Fruit fly (Drosophila melanogaster) whole organism, embryonic: ENCODE measurements around the gene CG17996.

Experiments
- Atf3 ChIP-seq: fragments of 200-800 bp; sonication (Bioruptor generic); optimal IDR thresholded peaks from 3 replicates; lab custom pipeline; 2016; ENCODE audit warnings: missing biosample characterization, missing genetic modification characterization
- BEAF-32 ChIP-seq: fragments of 200-800 bp; sonication (Bioruptor generic); optimal IDR thresholded peaks from 3 replicates; lab custom pipeline; 2017; ENCODE audit warnings: missing biosample characterization, missing genetic modification characterization, mild to moderate bottlenecking, moderate library complexity, missing genetic modification reagents
- CG10366 ChIP-seq: fragments of 200-800 bp; sonication (Bioruptor generic); IDR thresholded peaks from 2 replicates; pipeline ENCODE4 v1.3.6; 2022; ENCODE audit warnings: missing biosample characterization, missing genetic modification characterization
- CG10462 ChIP-seq: fragments of 200-800 bp; sonication (Bioruptor generic); optimal IDR thresholded peaks from 2 replicates; lab custom pipeline; 2016; ENCODE audit warnings: missing biosample characterization, missing genetic modification characterization
- CG11723 ChIP-seq: fragments of 200-800 bp; sonication (Bioruptor generic); optimal IDR thresholded peaks from 2 replicates; lab custom pipeline; 2017; ENCODE audit warnings: missing biosample characterization, mild to moderate bottlenecking, missing genetic modification characterization
- CG12659 ChIP-seq: fragments of 200-800 bp; sonication (Bioruptor generic); optimal IDR thresholded peaks from 3 replicates; lab custom pipeline; 2017; ENCODE audit warnings: mild to moderate bottlenecking, missing biosample characterization, missing genetic modification reagents, missing genetic modification characterization
- CG13287 ChIP-seq: fragments of 200-800 bp; sonication (Bioruptor generic); IDR thresholded peaks from 2 replicates; pipeline ENCODE4 v1.3.6; 2022; ENCODE audit warnings: missing biosample characterization, missing genetic modification characterization; ENCODE audit not compliant: partially characterized antibody
- CG1529 ChIP-seq: fragments of 200-800 bp; sonication (Bioruptor generic); optimal IDR thresholded peaks from 3 replicates; lab custom pipeline; 2018; ENCODE audit warnings: missing biosample characterization, missing genetic modification characterization
- CG17385 ChIP-seq: fragments of 200-800 bp; sonication (Bioruptor generic); optimal IDR thresholded peaks from 3 replicates; lab custom pipeline; 2018; ENCODE audit warnings: missing biosample characterization, mild to moderate bottlenecking, missing genetic modification characterization
- CG18619 ChIP-seq: fragments of 200-800 bp; sonication (Bioruptor generic); optimal IDR thresholded peaks from 3 replicates; lab custom pipeline; 2017; ENCODE audit warnings: missing biosample characterization, mild to moderate bottlenecking, missing genetic modification characterization
- CG2202 ChIP-seq: fragments of 200-800 bp; sonication (Bioruptor generic); optimal IDR thresholded peaks from 2 replicates; lab custom pipeline; 2018; ENCODE audit warnings: missing biosample characterization, mild to moderate bottlenecking, missing genetic modification characterization
- CG3281 ChIP-seq: fragments of 200-800 bp; sonication (Bioruptor generic); optimal IDR thresholded peaks from 3 replicates; lab custom pipeline; 2017; ENCODE audit warnings: missing biosample characterization, mild to moderate bottlenecking, missing genetic modification characterization
- CG43689 ChIP-seq: fragments of 200-800 bp; sonication (Bioruptor generic); IDR thresholded peaks from 2 replicates; pipeline ENCODE4 v1.3.6; 2022; ENCODE audit warnings: missing biosample characterization, missing genetic modification characterization
- CG6689 ChIP-seq: fragments of 200-800 bp; sonication (Bioruptor generic); IDR thresholded peaks from 2 replicates; pipeline ENCODE4 v1.3.6; 2022; ENCODE audit warnings: missing biosample characterization, missing genetic modification characterization
- CG7556 ChIP-seq: fragments of 200-800 bp; sonication (Bioruptor generic); optimal IDR thresholded peaks from 2 replicates; lab custom pipeline; 2017; ENCODE audit warnings: missing biosample characterization, mild to moderate bottlenecking, missing genetic modification characterization
- CG7928 ChIP-seq: fragments of 200-800 bp; sonication (Bioruptor generic); optimal IDR thresholded peaks from 2 replicates; lab custom pipeline; 2017; ENCODE audit warnings: missing biosample characterization, mild to moderate bottlenecking, missing genetic modification characterization
- CG7987 ChIP-seq: fragments of 200-800 bp; sonication (Bioruptor generic); optimal IDR thresholded peaks from 2 replicates; lab custom pipeline; 2018; ENCODE audit warnings: missing biosample characterization, mild to moderate bottlenecking, missing genetic modification characterization, moderate library complexity
- CG9876 ChIP-seq: fragments of 200-800 bp; sonication (Bioruptor generic); optimal IDR thresholded peaks from 2 replicates; lab custom pipeline; 2016; ENCODE audit warnings: missing biosample characterization, missing genetic modification characterization
- CG9932 ChIP-seq: fragments of 200-800 bp; sonication (Bioruptor generic); IDR thresholded peaks from 2 replicates; pipeline ENCODE4 v1.3.6; 2022; ENCODE audit warnings: missing biosample characterization, missing genetic modification characterization
- D19A ChIP-seq: fragments of 200-800 bp; optimal IDR thresholded peaks from 3 replicates; lab custom pipeline; 2019; ENCODE audit warnings: missing biosample characterization, mild to moderate bottlenecking, missing genetic modification characterization, moderate library complexity
- E2f1 ChIP-seq: fragments of 200-800 bp; sonication (Bioruptor generic); IDR thresholded peaks from 2 replicates; pipeline ENCODE4 v1.3.6; 2022; ENCODE audit warnings: missing biosample characterization, missing genetic modification characterization
- E2f2 ChIP-seq: fragments of 200-800 bp; sonication (Bioruptor generic); IDR thresholded peaks from 2 replicates; pipeline ENCODE4 v1.3.6; 2022; ENCODE audit warnings: missing biosample characterization, missing genetic modification characterization
- Fer3 ChIP-seq: fragments of 200-800 bp; sonication (Bioruptor generic); optimal IDR thresholded peaks from 2 replicates; lab custom pipeline; 2018; ENCODE audit warnings: missing biosample characterization, mild to moderate bottlenecking, missing genetic modification characterization, moderate library complexity
- HHEX ChIP-seq: fragments of 200-800 bp; sonication (Bioruptor generic); optimal IDR thresholded peaks from 3 replicates; lab custom pipeline; 2017; ENCODE audit warnings: missing biosample characterization, mild to moderate bottlenecking, missing genetic modification characterization, missing genetic modification reagents
- Hey ChIP-seq: fragments of 200-800 bp; sonication (Bioruptor generic); optimal IDR thresholded peaks from 3 replicates; lab custom pipeline; 2018; ENCODE audit warnings: missing biosample characterization, mild to moderate bottlenecking, missing genetic modification characterization
- HmgZ ChIP-seq: fragments of 200-800 bp; sonication (Bioruptor generic); optimal IDR thresholded peaks from 2 replicates; lab custom pipeline; 2018; ENCODE audit warnings: missing biosample characterization, mild to moderate bottlenecking, missing genetic modification characterization
- Hmr ChIP-seq: fragments of 200-800 bp; sonication (Bioruptor generic); optimal IDR thresholded peaks from 3 replicates; lab custom pipeline; 2017; ENCODE audit warnings: mild to moderate bottlenecking, missing biosample characterization, missing genetic modification reagents, missing genetic modification characterization
- Hr39 ChIP-seq: fragments of >200 bp; optimal IDR thresholded peaks from 2 replicates; lab custom pipeline; 2017
- Lhr ChIP-seq: fragments of 200-800 bp; sonication (Bioruptor generic); optimal IDR thresholded peaks from 3 replicates; lab custom pipeline; 2017; ENCODE audit warnings: mild to moderate bottlenecking, missing biosample characterization, missing genetic modification reagents, missing genetic modification characterization
- NC2β ChIP-seq: fragments of 200-800 bp; sonication (Bioruptor generic); optimal IDR thresholded peaks from 2 replicates; lab custom pipeline; 2016; ENCODE audit warnings: missing biosample characterization, missing genetic modification characterization
- NK7.1 ChIP-seq: fragments of 200-800 bp; sonication (Bioruptor generic); optimal IDR thresholded peaks from 3 replicates; lab custom pipeline; 2016; ENCODE audit warnings: missing biosample characterization, missing genetic modification characterization
- Poxn ChIP-seq: fragments of 200-800 bp; sonication (Bioruptor generic); IDR thresholded peaks from 2 replicates; pipeline ENCODE4 v1.3.6; 2022; ENCODE audit warnings: missing biosample characterization, missing genetic modification characterization
- Ravus ChIP-seq: fragments of 200-800 bp; sonication (Bioruptor generic); IDR thresholded peaks from 2 replicates; pipeline ENCODE4 v1.3.6; 2022; ENCODE audit warnings: missing biosample characterization, missing genetic modification characterization
- Rx ChIP-seq: fragments of 200-800 bp; sonication (Bioruptor generic); IDR thresholded peaks from 2 replicates; pipeline ENCODE4 v1.3.6; 2022; ENCODE audit warnings: missing biosample characterization, missing genetic modification characterization
- amos ChIP-seq: fragments of 200-800 bp; sonication (Bioruptor generic); IDR thresholded peaks from 2 replicates; pipeline ENCODE4 v1.3.6; 2022; ENCODE audit warnings: missing biosample characterization, missing genetic modification characterization; ENCODE audit not compliant: partially characterized antibody
- ara ChIP-seq: fragments of 200-800 bp; sonication (Bioruptor generic); IDR thresholded peaks from 2 replicates; pipeline ENCODE4 v1.3.6; 2022; ENCODE audit warnings: missing biosample characterization, missing genetic modification characterization
- bsh ChIP-seq, 2 experiments: fragments of 200-800 bp; sonication (Bioruptor generic); optimal IDR thresholded peaks; 2 replicates each; lab custom pipeline; 2017 to 2018; ENCODE audit warnings: mild to moderate bottlenecking in 2 of 2, missing biosample characterization in 2 of 2, missing genetic modification characterization in 2 of 2, moderate library complexity in 1 of 2
- croc ChIP-seq: fragments of 200-800 bp; sonication (Bioruptor generic); conservative IDR thresholded peaks from 3 replicates; pipeline ENCODE4 v1.3.6; 2022; ENCODE audit warnings: missing biosample characterization, missing genetic modification characterization
- dm ChIP-seq: fragments of 200-800 bp; sonication (Bioruptor generic); optimal IDR thresholded peaks from 3 replicates; lab custom pipeline; 2016; ENCODE audit warnings: missing biosample characterization, missing genetic modification characterization
- grn ChIP-seq: fragments of 200-800 bp; sonication (Bioruptor generic); optimal IDR thresholded peaks from 3 replicates; lab custom pipeline; 2017; ENCODE audit warnings: missing biosample characterization, missing genetic modification characterization
- h ChIP-seq: fragments of >200 bp; optimal IDR thresholded peaks from 2 replicates; lab custom pipeline; 2017
- her ChIP-seq: fragments of 200-800 bp; sonication (Bioruptor generic); optimal IDR thresholded peaks from 2 replicates; lab custom pipeline; 2016; ENCODE audit warnings: missing biosample characterization, missing genetic modification characterization
- hth ChIP-seq: fragments of >200 bp; optimal IDR thresholded peaks from 2 replicates; lab custom pipeline; 2017; ENCODE audit warnings: inconsistent platforms
- insv ChIP-seq, 2 experiments: fragments of 200-800 bp; sonication (Bioruptor generic); optimal IDR thresholded peaks; 3 replicates each; lab custom pipeline; 2016 to 2018; ENCODE audit warnings: missing biosample characterization in 2 of 2, missing genetic modification characterization in 2 of 2
- lilli ChIP-seq: fragments of 200-800 bp; sonication (Bioruptor generic); optimal IDR thresholded peaks from 3 replicates; lab custom pipeline; 2016; ENCODE audit warnings: missing biosample characterization, missing genetic modification characterization
- nmo ChIP-seq: fragments of 200-800 bp; sonication (Bioruptor generic); optimal IDR thresholded peaks from 2 replicates; lab custom pipeline; 2018; ENCODE audit warnings: missing biosample characterization, mild to moderate bottlenecking, missing genetic modification characterization, moderate library complexity
- seq ChIP-seq: fragments of 200-800 bp; sonication (Bioruptor generic); IDR thresholded peaks from 2 replicates; pipeline ENCODE4 v1.3.6; 2022; ENCODE audit warnings: missing biosample characterization, missing genetic modification characterization
- sisA ChIP-seq: fragments of 200-800 bp; sonication (Bioruptor generic); IDR thresholded peaks from 2 replicates; pipeline ENCODE4 v1.3.6; 2022; ENCODE audit warnings: missing biosample characterization, missing genetic modification characterization
- tll ChIP-seq, 2 experiments: fragments of 200-800 bp in 1 of 2; fragments of >200 bp in 1 of 2; sonication (Bioruptor generic) in 1 of 2; optimal IDR thresholded peaks; 2 replicates each; lab custom pipeline; 2017 to 2019; ENCODE audit warnings: missing biosample characterization in 2 of 2, missing genetic modification characterization in 2 of 2, mild to moderate bottlenecking in 1 of 2, moderate library complexity in 1 of 2
- unc-4 ChIP-seq: fragments of 200-800 bp; sonication (Bioruptor generic); IDR thresholded peaks from 2 replicates; pipeline ENCODE4 v1.3.6; 2022; ENCODE audit warnings: missing biosample characterization, missing genetic modification characterization; ENCODE audit not compliant: partially characterized antibody
- zen2 ChIP-seq: fragments of 200-800 bp; sonication (Bioruptor generic); IDR thresholded peaks from 3 replicates; pipeline ENCODE4 v1.3.6; 2022; ENCODE audit warnings: missing biosample characterization, missing genetic modification characterization; ENCODE audit not compliant: partially characterized antibody

The CG17996 gene

DNA sequence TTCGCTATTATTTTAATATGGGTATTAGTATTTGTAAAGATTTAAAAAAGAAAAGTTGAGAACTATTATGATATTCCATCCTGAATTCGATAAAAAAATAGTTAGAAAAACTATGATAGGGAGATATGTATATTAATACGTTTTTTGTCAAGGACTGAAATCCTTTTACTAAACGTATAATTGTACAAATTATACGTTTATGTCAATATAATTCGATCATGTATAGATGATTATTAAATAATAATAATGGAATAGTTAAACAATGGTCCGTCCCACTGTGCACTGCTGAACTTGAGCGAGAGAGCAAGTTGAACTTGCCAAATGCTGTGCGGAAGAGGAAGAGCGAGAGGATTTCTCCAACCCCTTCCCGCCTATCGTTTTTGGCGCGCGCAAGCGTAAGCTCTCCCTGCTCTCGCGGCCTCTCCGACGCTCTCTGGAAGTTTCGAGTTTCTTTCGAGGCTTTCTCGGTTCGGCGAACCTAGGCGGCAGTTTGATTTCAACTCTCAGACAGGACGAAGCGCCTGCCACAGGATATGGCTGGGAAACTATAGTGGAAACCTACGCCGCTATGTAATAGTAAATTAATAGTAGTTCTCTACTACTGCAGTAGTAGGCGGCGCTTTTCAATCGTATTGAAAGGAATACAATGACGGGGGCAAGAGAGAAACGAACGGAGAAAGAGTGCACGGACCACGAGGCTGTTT lies 45.8 kb downstream of the CG17996 start (continued):
- TF ChIP-seq CG7928 (GFP tag; lab: Kevin White, UChicago): no peak
- TF ChIP-seq croc (GFP tag; lab: Robert Waterston, UW): 0 out of 3 replicates have a peak, but pooled peaks have one; percentile 16
- TF ChIP-seq dm (GFP tag; lab: Kevin White, UChicago): no peak
- TF ChIP-seq Rx (GFP tag; lab: Robert Waterston, UW): no peak
- TF ChIP-seq CG1529 (GFP tag; lab: Kevin White, UChicago): no peak
- TF ChIP-seq Atf3: no peak
- TF ChIP-seq zen2 (GFP tag; lab: Robert Waterston, UW): no peak
- no peak for TF ChIP-seq CG9876 (GFP tag; lab: Kevin White, UChicago)
- TF ChIP-seq amos (GFP tag; lab: Robert Waterston, UW): no peak
- TF ChIP-seq Hmr: peak; percentile 78
- TF ChIP-seq sisA (GFP tag; lab: Robert Waterston, UW): peak; percentile 39
- no peak; the same call in 1 of the 2 replicates for TF ChIP-seq E2f2 (GFP tag; lab: Robert Waterston, UW)
- no peak for TF ChIP-seq CG43689 (GFP tag; lab: Robert Waterston, UW)
- TF ChIP-seq hth: no peak
- peak; percentile 63 for TF ChIP-seq D19A
- TF ChIP-seq CG13287 (GFP tag; lab: Robert Waterston, UW): no peak; the same call in 1 of the 2 replicates
- TF ChIP-seq Fer3 (tag; lab: Kevin White, UChicago): peak; percentile 57
- TF ChIP-seq Ravus: no peak
- TF ChIP-seq NK7.1: no peak
- TF ChIP-seq seq (GFP tag; lab: Robert Waterston, UW): no peak
- TF ChIP-seq CG6689 (GFP tag; lab: Robert Waterston, UW): peak; percentile 30; the same call in 1 of the 2 replicates
- peak; percentile 59 for TF ChIP-seq HHEX
- TF ChIP-seq CG3281 (GFP tag; lab: Kevin White, UChicago): peak; percentile 65
- no peak for TF ChIP-seq Lhr (GFP tag; lab: Kevin White, UChicago)
- TF ChIP-seq CG17385 (GFP tag; lab: Kevin White, UChicago): peak; percentile 78
- no peak for TF ChIP-seq Poxn (GFP tag; lab: Robert Waterston, UW)
- no peak for TF ChIP-seq CG10366 (GFP tag; lab: Robert Waterston, UW)
- no peak for TF ChIP-seq CG7987 (GFP tag; lab: Kevin White, UChicago)
- TF ChIP-seq CG7556 (GFP tag; lab: Kevin White, UChicago): peak; percentile 80
- TF ChIP-seq CG11723 (GFP tag; lab: Kevin White, UChicago): no peak
- TF ChIP-seq NC2β (GFP tag; lab: Kevin White, UChicago): no peak
- TF ChIP-seq unc-4 (GFP tag; lab: Robert Waterston, UW): no peak
- TF ChIP-seq her (GFP tag; lab: Kevin White, UChicago): no peak
- peak; percentile 59 for TF ChIP-seq CG12659
- TF ChIP-seq nmo (GFP tag; lab: Kevin White, UChicago): peak; percentile 75
- no peak for TF ChIP-seq BEAF-32 (GFP tag; lab: Kevin White, UChicago)
- TF ChIP-seq CG9932 (GFP tag; lab: Robert Waterston, UW): no peak
- TF ChIP-seq bsh (GFP tag; optimal IDR thresholded peaks at IDR 0.05; lab: Kevin White, UChicago): peak; percentile 61
- TF ChIP-seq CG10462 (GFP tag; lab: Kevin White, UChicago): no peak
- TF ChIP-seq ara (GFP tag; lab: Robert Waterston, UW): no peak
- TF ChIP-seq lilli: no peak
- TF ChIP-seq grn: no peak
- no peak for TF ChIP-seq HmgZ
- peak; percentile 60 for TF ChIP-seq CG18619 (GFP tag; lab: Kevin White, UChicago)
- no peak for TF ChIP-seq h (lab: Kevin White, UChicago)
- no peak for TF ChIP-seq tll (GFP tag; optimal IDR thresholded peaks at IDR 0.05; lab: Kevin White, UChicago)
- no peak for TF ChIP-seq Hey (tag; lab: Kevin White, UChicago)
- no peak for TF ChIP-seq CG2202 (tag; lab: Kevin White, UChicago)
- peak; percentile 45 for TF ChIP-seq E2f1 (GFP tag; lab: Robert Waterston, UW)
- no peak for TF ChIP-seq insv (GFP tag; optimal IDR thresholded peaks at IDR 0.05; lab: Kevin White, UChicago)
- TF ChIP-seq Hr39 (lab: Kevin White, UChicago): no peak
